Worm (Caenorhabditis elegans) whole organism, early embryonic: Measurements from ENCODE around the gene hpo-26.

ENCODE experiments used
- B0310.2 ChIP-seq: sonication (generic microtip); optimal IDR thresholded peaks from 2 replicates; lab custom pipeline; 2016; ENCODE audit warnings: mild to moderate bottlenecking, missing genetic modification characterization, missing compliant biosample characterization
- ama-1 ChIP-seq: fragments of 150-350 bp; optimal IDR thresholded peaks from 2 replicates; lab custom pipeline; 2014
- ceh-13 ChIP-seq: fragments of 200-800 bp; sonication (Bioruptor generic); optimal IDR thresholded peaks from 2 replicates; lab custom pipeline; 2018; ENCODE audit warnings: mild to moderate bottlenecking, missing genetic modification characterization, missing compliant biosample characterization
- ceh-36 ChIP-seq: sonication (generic microtip); optimal IDR thresholded peaks from 2 replicates; lab custom pipeline; 2016; ENCODE audit warnings: missing genetic modification characterization, inconsistent platforms, missing compliant biosample characterization
- flt-1 ChIP-seq: fragments of 200-800 bp; sonication (Bioruptor generic); IDR thresholded peaks from 2 replicates; pipeline ENCODE4 v1.3.6; 2022; ENCODE audit warnings: missing genetic modification characterization, missing compliant biosample characterization
- hmg-4 ChIP-seq: fragments of 200-800 bp; sonication (Bioruptor generic); optimal IDR thresholded peaks from 2 replicates; lab custom pipeline; 2018; ENCODE audit warnings: mild to moderate bottlenecking, missing genetic modification characterization, missing compliant biosample characterization
- hnd-1 ChIP-seq: sonication (generic microtip); optimal IDR thresholded peaks from 2 replicates; lab custom pipeline; 2016; ENCODE audit warnings: missing genetic modification characterization, missing compliant biosample characterization
- pes-1 ChIP-seq: fragments of 200-800 bp; sonication (Bioruptor generic); IDR thresholded peaks from 2 replicates; pipeline ENCODE4 v1.3.6; 2022; ENCODE audit warnings: missing genetic modification reagents, missing genetic modification characterization, missing compliant biosample characterization
- scrt-1 ChIP-seq: fragments of 200-800 bp; sonication (Bioruptor generic); IDR thresholded peaks from 2 replicates; pipeline ENCODE4 v1.3.6; 2022; ENCODE audit warnings: missing genetic modification characterization, missing compliant biosample characterization
- sea-1 ChIP-seq: fragments of 200-800 bp; sonication (Bioruptor generic); conservative IDR thresholded peaks from 2 replicates; pipeline ENCODE4 v1.3.6; 2022; ENCODE audit warnings: missing genetic modification characterization, missing compliant biosample characterization
- tbx-37 ChIP-seq: fragments of 200-800 bp; sonication (Bioruptor generic); conservative IDR thresholded peaks from 2 replicates; pipeline ENCODE4 v1.3.6; 2022; ENCODE audit warnings: missing genetic modification reagents, missing genetic modification characterization, missing compliant biosample characterization
- tra-4 ChIP-seq: sonication (generic microtip); optimal IDR thresholded peaks from 2 replicates; lab custom pipeline; 2017; ENCODE audit warnings: missing genetic modification characterization, missing compliant biosample characterization

DNA sequence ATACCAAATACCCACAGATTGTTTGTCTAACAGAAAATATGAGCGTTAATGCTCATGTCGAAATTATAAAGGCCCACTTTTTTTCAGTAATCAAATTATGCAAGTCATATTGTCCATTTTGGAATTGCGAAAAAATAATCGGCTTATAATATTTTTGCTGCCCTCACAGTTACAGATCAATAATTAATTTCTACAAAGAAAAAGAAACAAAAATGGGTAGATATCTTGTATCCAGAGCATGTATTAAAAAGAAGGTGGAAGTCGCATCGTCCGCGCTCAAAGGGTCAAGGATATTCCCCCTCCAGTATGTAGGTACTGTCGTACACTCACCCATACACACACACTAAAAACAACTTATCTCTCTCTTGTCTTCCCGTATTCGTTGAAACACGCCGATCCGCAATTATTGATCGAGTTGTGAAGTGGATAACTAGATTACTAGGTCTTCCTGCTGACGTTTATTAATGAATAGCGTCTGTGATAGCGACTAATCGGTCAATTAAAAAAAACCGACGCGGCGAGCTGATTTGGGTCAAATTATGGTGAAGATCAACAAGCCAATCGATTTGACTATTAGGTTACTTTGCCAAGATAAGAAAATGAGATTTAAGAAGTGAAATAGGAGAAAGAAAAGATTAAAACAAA lies 19.0 kb downstream of the hpo-26 start:
- TF ChIP-seq B0310.2 (tag; lab: Kevin White, UChicago) (no peak), ceh-13 (no peak), hnd-1 (tag; lab: Kevin White, UChicago) (no peak), flt-1 (GFP tag; lab: Robert Waterston, UW) (no peak), ama-1 (lab: Kevin White, UChicago) (no peak), hmg-4 (GFP tag; lab: Kevin White, UChicago) (no peak), ceh-36 (tag; lab: Kevin White, UChicago) (no peak), sea-1 (GFP tag; lab: Robert Waterston, UW) (no peak), scrt-1 (no peak), pes-1 (GFP tag; lab: Robert Waterston, UW) (no peak), tra-4 (tag; lab: Kevin White, UChicago) (no peak), tbx-37 (no peak)
